Fruit fly (Drosophila melanogaster) whole organism, prepupa: ENCODE results near the gene Blimp-1.

Source experiments
- Blimp-1 ChIP-seq: fragments of 200-800 bp; sonication (Bioruptor generic); optimal IDR thresholded peaks from 3 replicates; lab custom pipeline; 2017; ENCODE audit warnings: missing biosample characterization, missing genetic modification characterization, mild to moderate bottlenecking, moderate library complexity, missing genetic modification reagents
- CG10631 ChIP-seq: fragments of 200-800 bp; sonication (Bioruptor generic); optimal IDR thresholded peaks from 2 replicates; lab custom pipeline; 2016; ENCODE audit warnings: missing biosample characterization, missing genetic modification characterization
- CG10669 ChIP-seq: fragments of 200-800 bp; sonication (Bioruptor generic); optimal IDR thresholded peaks from 3 replicates; lab custom pipeline; 2018; ENCODE audit warnings: missing biosample characterization, mild to moderate bottlenecking, missing genetic modification characterization, moderate library complexity
- CG11294 ChIP-seq: fragments of 200-800 bp; sonication (Bioruptor generic); IDR thresholded peaks from 2 replicates; pipeline ENCODE4 v1.3.6; 2022; ENCODE audit warnings: missing biosample characterization, missing genetic modification characterization
- CG15336 ChIP-seq: fragments of 200-800 bp; sonication (Bioruptor generic); IDR thresholded peaks from 2 replicates; pipeline ENCODE4 v1.3.6; 2022; ENCODE audit warnings: missing biosample characterization, missing genetic modification characterization
- CG1621 ChIP-seq: fragments of 200-800 bp; sonication (Bioruptor generic); optimal IDR thresholded peaks from 3 replicates; lab custom pipeline; 2018; ENCODE audit warnings: missing biosample characterization, mild to moderate bottlenecking, missing genetic modification characterization
- CG16779 ChIP-seq: fragments of 200-800 bp; sonication (Bioruptor generic); optimal IDR thresholded peaks from 3 replicates; lab custom pipeline; 2017; ENCODE audit warnings: missing biosample characterization, mild to moderate bottlenecking, missing genetic modification characterization
- CG3032 ChIP-seq: fragments of 200-800 bp; optimal IDR thresholded peaks from 2 replicates; lab custom pipeline; 2019; ENCODE audit warnings: missing biosample characterization, mild to moderate bottlenecking, missing genetic modification characterization, moderate library complexity
- CG32006 ChIP-seq: fragments of 200-800 bp; sonication (Bioruptor generic); optimal IDR thresholded peaks from 3 replicates; lab custom pipeline; 2017; ENCODE audit warnings: missing biosample characterization, mild to moderate bottlenecking, missing genetic modification characterization
- CG34406 ChIP-seq: fragments of 200-800 bp; sonication (Bioruptor generic); optimal IDR thresholded peaks from 3 replicates; lab custom pipeline; 2016; ENCODE audit warnings: missing biosample characterization, missing genetic modification characterization
- CG3919 ChIP-seq: fragments of 200-800 bp; sonication (Bioruptor generic); optimal IDR thresholded peaks from 3 replicates; lab custom pipeline; 2016; ENCODE audit warnings: missing biosample characterization, missing genetic modification characterization
- CG4318 ChIP-seq: fragments of 200-800 bp; sonication (Bioruptor generic); optimal IDR thresholded peaks from 3 replicates; lab custom pipeline; 2017; ENCODE audit warnings: missing biosample characterization, mild to moderate bottlenecking, missing genetic modification characterization
- CG7368 ChIP-seq: fragments of 200-800 bp; sonication (Bioruptor generic); optimal IDR thresholded peaks from 3 replicates; lab custom pipeline; 2016; ENCODE audit warnings: missing biosample characterization, missing genetic modification characterization
- CG8319 ChIP-seq: fragments of 200-800 bp; sonication (Bioruptor generic); optimal IDR thresholded peaks from 3 replicates; lab custom pipeline; 2016; ENCODE audit warnings: missing biosample characterization, missing genetic modification characterization
- CG8632 ChIP-seq: fragments of 200-800 bp; sonication (Bioruptor generic); optimal IDR thresholded peaks from 3 replicates; lab custom pipeline; 2016; ENCODE audit warnings: missing biosample characterization, missing genetic modification characterization
- CG9139 ChIP-seq: fragments of 200-800 bp; sonication (Bioruptor generic); optimal IDR thresholded peaks from 3 replicates; lab custom pipeline; 2017; ENCODE audit warnings: missing biosample characterization, mild to moderate bottlenecking, missing genetic modification characterization
- Eip75B ChIP-seq: fragments of 200-800 bp; sonication (Bioruptor generic); optimal IDR thresholded peaks from 3 replicates; lab custom pipeline; 2016; ENCODE audit warnings: missing biosample characterization, missing genetic modification characterization
- Eip78C ChIP-seq: fragments of 200-800 bp; sonication (Bioruptor generic); peaks from one replicate; lab custom pipeline; 2016; ENCODE audit warnings: missing biosample characterization, missing genetic modification characterization
- Eip93F ChIP-seq: fragments of 200-800 bp; sonication (Bioruptor generic); optimal IDR thresholded peaks from 2 replicates; lab custom pipeline; 2016; ENCODE audit warnings: missing biosample characterization, mild to moderate bottlenecking, missing genetic modification characterization
- Ets96B ChIP-seq: fragments of 200-800 bp; optimal IDR thresholded peaks from 2 replicates; lab custom pipeline; 2019; ENCODE audit warnings: missing biosample characterization, mild to moderate bottlenecking, missing genetic modification characterization, moderate library complexity
- Hr38 ChIP-seq: sonication (Bioruptor generic); optimal IDR thresholded peaks from 2 replicates; lab custom pipeline; 2016; ENCODE audit warnings: missing biosample characterization, missing genetic modification characterization
- Hr39 ChIP-seq: fragments of 200-800 bp; sonication (Bioruptor generic); optimal IDR thresholded peaks from 2 replicates; lab custom pipeline; 2016; ENCODE audit warnings: missing biosample characterization, missing genetic modification characterization
- Hr4 ChIP-seq: fragments of 200-800 bp; sonication (Bioruptor generic); optimal IDR thresholded peaks from 3 replicates; lab custom pipeline; 2016; ENCODE audit warnings: missing biosample characterization, missing genetic modification characterization
- Lpt ChIP-seq: fragments of 200-800 bp; sonication (Bioruptor generic); optimal IDR thresholded peaks from 3 replicates; lab custom pipeline; 2016; ENCODE audit warnings: missing biosample characterization, missing genetic modification characterization
- Met ChIP-seq: fragments of 200-800 bp; sonication (Bioruptor generic); optimal IDR thresholded peaks from 3 replicates; lab custom pipeline; 2016; ENCODE audit warnings: missing biosample characterization, missing genetic modification characterization
- Sox14 ChIP-seq: fragments of 200-800 bp; sonication (Bioruptor generic); optimal IDR thresholded peaks from 3 replicates; lab custom pipeline; 2016; ENCODE audit warnings: missing biosample characterization, missing genetic modification characterization
- achi ChIP-seq: fragments of 200-800 bp; sonication (Bioruptor generic); optimal IDR thresholded peaks from 3 replicates; lab custom pipeline; 2016; ENCODE audit warnings: missing biosample characterization, missing genetic modification characterization
- cyc ChIP-seq: fragments of 200-800 bp; sonication (Bioruptor generic); optimal IDR thresholded peaks from 3 replicates; lab custom pipeline; 2016; ENCODE audit warnings: missing biosample characterization, missing genetic modification characterization
- dsx ChIP-seq: fragments of 200-800 bp; optimal IDR thresholded peaks from 3 replicates; lab custom pipeline; 2019; ENCODE audit warnings: missing biosample characterization, mild to moderate bottlenecking, missing genetic modification characterization, moderate library complexity; ENCODE audit not compliant: poor library complexity, severe bottlenecking
- esn ChIP-seq: fragments of 200-800 bp; sonication (Bioruptor generic); optimal IDR thresholded peaks from 2 replicates; lab custom pipeline; 2016; ENCODE audit warnings: missing biosample characterization, mild to moderate bottlenecking, missing genetic modification characterization, moderate library complexity
- fkh ChIP-seq: fragments of 200-800 bp; sonication (Bioruptor generic); optimal IDR thresholded peaks from 3 replicates; lab custom pipeline; 2017; ENCODE audit warnings: missing biosample characterization, mild to moderate bottlenecking, missing genetic modification characterization, moderate library complexity
- pdm3 ChIP-seq: fragments of 200-800 bp; sonication (Bioruptor generic); optimal IDR thresholded peaks from 3 replicates; lab custom pipeline; 2016; ENCODE audit warnings: missing biosample characterization, missing genetic modification characterization
- salr ChIP-seq, 2 experiments: fragments of 200-800 bp; sonication (Bioruptor generic); optimal IDR thresholded peaks; 3 replicates each; lab custom pipeline; 2016 to 2018; ENCODE audit warnings: missing biosample characterization in 2 of 2, missing genetic modification characterization in 2 of 2, mild to moderate bottlenecking in 1 of 2
- spab ChIP-seq: fragments of 200-800 bp; sonication (Bioruptor generic); optimal IDR thresholded peaks from 2 replicates; lab custom pipeline; 2017; ENCODE audit warnings: missing biosample characterization, mild to moderate bottlenecking, missing genetic modification characterization, missing genetic modification reagents
- ss ChIP-seq, 2 experiments: fragments of 200-800 bp; sonication (Bioruptor generic); optimal IDR thresholded peaks; 2 replicates in 1 of 2; 3 replicates in 1 of 2; lab custom pipeline; 2017 to 2018; ENCODE audit warnings: mild to moderate bottlenecking in 2 of 2, missing biosample characterization in 2 of 2, missing genetic modification characterization in 2 of 2, moderate library complexity in 1 of 2
- svp ChIP-seq: fragments of 200-800 bp; sonication (Bioruptor generic); peaks from one replicate; lab custom pipeline; 2016; ENCODE audit warnings: missing biosample characterization, missing genetic modification characterization
- vri ChIP-seq: fragments of 200-800 bp; sonication (Bioruptor generic); optimal IDR thresholded peaks from 3 replicates; lab custom pipeline; 2016; ENCODE audit warnings: missing biosample characterization, mild to moderate bottlenecking, missing genetic modification characterization

The Blimp-1 gene

dm6 chr3L:5637477-5637876 is 6.7 kb downstream of the Blimp-1 start (continued):
- TF ChIP-seq Eip78C (GFP tag; lab: Kevin White, UChicago): peak; percentile 90
- peak; percentile 52 for TF ChIP-seq pdm3 (GFP tag; lab: Kevin White, UChicago)
- peak in 1 of 2 experiments; percentile 28 for TF ChIP-seq salr (GFP tag; optimal IDR thresholded peaks at IDR 0.05; lab: Kevin White, UChicago)
- peak; percentile 61 for TF ChIP-seq CG3032
- peak; percentile 85 for TF ChIP-seq svp (GFP tag; lab: Kevin White, UChicago)
- TF ChIP-seq CG1621: peak; percentile 39
- peak; percentile 29 for TF ChIP-seq dsx
- peak; percentile 58 for TF ChIP-seq Ets96B (tag; lab: Kevin White, UChicago)
- TF ChIP-seq Blimp-1 (GFP tag; lab: Kevin White, UChicago): peak; percentile 51
- TF ChIP-seq CG8632 (GFP tag; lab: Kevin White, UChicago): peak; percentile 44
- TF ChIP-seq CG34406: peak; percentile 44
- TF ChIP-seq Met: peak; percentile 69
- peak; percentile 67 for TF ChIP-seq CG32006 (GFP tag; lab: Kevin White, UChicago)
- TF ChIP-seq Sox14 (GFP tag; lab: Kevin White, UChicago): peak; percentile 62
- TF ChIP-seq vri: no peak
- peak; percentile 47 for TF ChIP-seq cyc (GFP tag; lab: Kevin White, UChicago)
- TF ChIP-seq CG9139: peak; percentile 32
- peak; percentile 63 for TF ChIP-seq CG10669 (GFP tag; lab: Kevin White, UChicago)
- no peak for TF ChIP-seq CG16779 (tag; lab: Kevin White, UChicago)
- no peak for TF ChIP-seq CG11294 (GFP tag; lab: Robert Waterston, UW)
- peak; percentile 50 for TF ChIP-seq achi (GFP tag; lab: Kevin White, UChicago)
- TF ChIP-seq Hr39: peak; percentile 56
- TF ChIP-seq esn (GFP tag; lab: Kevin White, UChicago): peak; percentile 60
- TF ChIP-seq CG15336: no peak
- peak; percentile 45 for TF ChIP-seq spab (GFP tag; lab: Kevin White, UChicago)
- TF ChIP-seq Eip75B (GFP tag; lab: Kevin White, UChicago): peak; percentile 73
- TF ChIP-seq, all 60 proteins: peak for 43

dm6 chr3L:5638542-5639045 is 7.8 kb downstream of the Blimp-1 start:
- TF ChIP-seq CG3919 (GFP tag; lab: Kevin White, UChicago) (no peak), esn (GFP tag; lab: Kevin White, UChicago) (no peak), CG3032 (no peak), CG10669 (GFP tag; lab: Kevin White, UChicago) (no peak), Hr38 (no peak), Met (no peak), CG4318 (GFP tag; lab: Kevin White, UChicago) (no peak), CG32006 (GFP tag; lab: Kevin White, UChicago) (no peak), Eip78C (GFP tag; lab: Kevin White, UChicago) (no peak), Hr4 (GFP tag; lab: Kevin White, UChicago) (no peak)

- TF ChIP-seq Lpt (no peak), esn (GFP tag; lab: Kevin White, UChicago) (peak; percentile 3), CG8319 (GFP tag; lab: Kevin White, UChicago) (no peak), Eip78C (GFP tag; lab: Kevin White, UChicago) (peak; percentile 49), svp (GFP tag; lab: Kevin White, UChicago) (peak; percentile 67), Blimp-1 (GFP tag; lab: Kevin White, UChicago) (peak; percentile 29), fkh (no peak), CG10631 (GFP tag; lab: Kevin White, UChicago) (no peak), Eip93F (GFP tag; lab: Kevin White, UChicago) (no peak), ss (GFP tag; optimal IDR thresholded peaks at IDR 0.05; lab: Kevin White, UChicago) (no peak)
Observed at dm6 chr3L:5639474-5639873, 8.7 kb downstream of the Blimp-1 start.

- TF ChIP-seq CG7368 (GFP tag; lab: Kevin White, UChicago): no peak
- no peak for TF ChIP-seq svp (GFP tag; lab: Kevin White, UChicago)
Observed at dm6 chr3L:5640689-5641088, 9.9 kb downstream of the Blimp-1 start.
